Fruit fly (Drosophila melanogaster): ENCODE data around the gene ebd1.

DNA sequence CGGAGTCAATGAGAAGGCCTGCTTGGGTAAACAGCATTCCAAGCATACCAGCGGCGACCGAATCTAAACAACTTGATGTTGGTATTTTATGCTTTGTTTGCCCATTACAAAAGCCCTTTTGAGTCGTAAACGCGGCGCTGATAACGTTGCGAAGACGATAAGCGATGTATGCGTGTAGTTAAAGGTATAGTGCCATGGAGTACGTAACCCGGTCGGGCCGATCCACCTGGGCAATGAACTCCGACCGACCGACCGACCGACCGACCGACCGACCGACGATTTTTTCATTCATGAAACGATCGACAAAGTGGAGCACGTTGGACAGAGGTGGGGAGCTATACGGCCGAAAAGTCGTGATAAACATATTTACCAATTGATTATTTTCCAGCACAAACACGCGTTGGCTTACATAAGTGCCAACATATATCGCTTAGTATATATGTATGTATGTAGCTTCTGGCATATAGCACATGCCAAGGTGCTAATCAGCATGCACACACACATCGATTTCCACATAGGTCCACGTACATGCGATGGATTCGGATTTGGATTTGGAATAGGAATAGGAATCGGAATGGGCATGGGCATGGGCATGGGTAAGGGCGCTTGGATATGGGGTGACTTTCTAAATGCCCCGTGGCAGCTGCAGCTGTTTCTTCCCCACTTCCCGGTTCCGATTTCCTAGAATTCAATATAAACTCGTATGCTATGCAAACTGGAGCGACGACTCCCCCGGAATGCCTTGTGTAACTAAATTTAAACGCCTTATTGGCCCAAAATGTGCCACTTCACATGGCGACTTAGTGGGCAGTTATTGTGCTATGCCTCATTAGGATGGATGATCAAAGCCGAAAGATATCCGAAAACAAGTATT is 42.2 kb downstream of the ebd1 start:
- no peak for TF ChIP-seq ovo (GFP tag; optimal IDR thresholded peaks at IDR 0.05)
- no peak for TF ChIP-seq tj (GFP tag; optimal IDR thresholded peaks at IDR 0.05)
- TF ChIP-seq CG12768 (GFP tag; optimal IDR thresholded peaks at IDR 0.05) = no peak
- TF ChIP-seq Crg-1 (GFP tag; optimal IDR thresholded peaks at IDR 0.05) = no peak
- TF ChIP-seq bab1 (GFP tag; optimal IDR thresholded peaks at IDR 0.05) = no peak
- TF ChIP-seq Mnt (GFP tag; optimal IDR thresholded peaks at IDR 0.05) = no peak
- TF ChIP-seq Hr96 (GFP tag; optimal IDR thresholded peaks at IDR 0.05) = no peak
